Worm (Caenorhabditis elegans): ENCODE data around the gene fipr-29.

- no peak for TF ChIP-seq hmg-4 (GFP tag; optimal IDR thresholded peaks at IDR 0.05)
- no peak for TF ChIP-seq ama-1 (optimal IDR thresholded peaks at IDR 0.05)
- no peak for TF ChIP-seq flt-1 (GFP tag; IDR thresholded peaks at IDR 0.05)
- TF ChIP-seq F13C5.2 (tag; optimal IDR thresholded peaks at IDR 0.05): no peak
- TF ChIP-seq hnd-1 (tag; optimal IDR thresholded peaks at IDR 0.05): no peak
- TF ChIP-seq B0310.2 (tag; optimal IDR thresholded peaks at IDR 0.05): no peak
- no peak for TF ChIP-seq scrt-1 (GFP tag; IDR thresholded peaks at IDR 0.05)
- no peak for TF ChIP-seq ets-7 (tag; optimal IDR thresholded peaks at IDR 0.05)
- no peak for TF ChIP-seq pes-1 (GFP tag; IDR thresholded peaks at IDR 0.05)
- no peak for TF ChIP-seq ceh-36 (tag; optimal IDR thresholded peaks at IDR 0.05)
- no peak for TF ChIP-seq tra-4 (tag; optimal IDR thresholded peaks at IDR 0.05)
- TF ChIP-seq sea-1 (GFP tag; conservative IDR thresholded peaks at IDR 0.05): no peak
- no peak for TF ChIP-seq tbx-37 (GFP tag; conservative IDR thresholded peaks at IDR 0.05)
Measured at ce11 chrIII:3033507-3033906, 26.7 kb downstream of the fipr-29 start.
